Fruit fly (Drosophila melanogaster): ENCODE results near the gene ouib.

Gene ouib

DNA sequence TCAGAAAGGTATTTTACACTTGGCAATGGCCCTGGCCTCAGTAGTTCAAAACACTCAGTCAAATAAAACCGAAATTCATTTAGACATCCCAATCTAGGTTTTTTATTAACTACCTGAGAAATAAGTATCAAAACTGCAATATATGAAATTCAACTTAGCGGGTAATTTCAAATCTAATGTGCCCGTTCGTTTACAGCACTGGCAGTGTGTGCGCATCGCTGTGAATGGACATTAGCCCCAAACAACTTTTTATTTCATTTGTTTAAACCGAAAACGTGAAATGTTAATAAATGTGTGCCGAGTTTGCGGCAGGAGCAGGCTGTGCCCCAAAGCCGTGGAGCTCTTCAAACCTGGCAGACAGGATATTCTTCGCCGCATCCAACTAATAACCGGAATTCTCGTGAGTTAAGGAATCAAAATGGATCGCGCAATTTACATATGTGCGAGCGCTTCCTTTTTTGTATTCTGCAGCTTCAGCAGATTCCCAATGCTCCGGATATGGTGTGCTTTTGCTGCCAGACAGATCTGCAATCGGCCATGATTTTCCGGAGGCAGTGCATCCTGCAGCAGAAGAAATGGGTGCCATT lies 2.2 kb upstream of the ouib start, which contains the start of gene nom (continued):
- TF ChIP-seq inv (GFP tag; IDR thresholded peaks at IDR 0.05; ENCODE audit: partially characterized antibody) (no peak), hkb (optimal IDR thresholded peaks at IDR 0.05) (no peak), hkb (GFP tag; IDR thresholded peaks at IDR 0.05) (no peak), hbn (GFP tag; IDR thresholded peaks at IDR 0.05; ENCODE audit: partially characterized antibody) (no peak), bowl (GFP tag; IDR thresholded peaks at IDR 0.05) (no peak), CG12299 (tag; optimal IDR thresholded peaks at IDR 0.05) (no peak), vvl (GFP tag; IDR thresholded peaks at IDR 0.05) (0 out of 2 replicates have a peak, but pooled peaks have one; percentile 29), CG16779 (GFP tag; IDR thresholded peaks at IDR 0.05) (no peak), stwl (tag; optimal IDR thresholded peaks at IDR 0.05) (peak; percentile 49), fu2 (GFP tag; optimal IDR thresholded peaks at IDR 0.05) (no peak), CG6765 (GFP tag; optimal IDR thresholded peaks at IDR 0.05) (no peak), CG10267 (tag; optimal IDR thresholded peaks at IDR 0.05) (peak; percentile 89), MBD-R2 (GFP tag; IDR thresholded peaks at IDR 0.05) (peak; percentile 80), HmgD (GFP tag; optimal IDR thresholded peaks at IDR 0.05) (no peak), Spps (tag; optimal IDR thresholded peaks at IDR 0.05) (no peak), Dad (GFP tag; optimal IDR thresholded peaks at IDR 0.05) (no peak), ab (GFP tag; optimal IDR thresholded peaks at IDR 0.05) (no peak), CG34224 (GFP tag; IDR thresholded peaks at IDR 0.05; ENCODE audit: partially characterized antibody) (no peak), CG2875 (GFP tag; optimal IDR thresholded peaks at IDR 0.05) (no peak), CG18011 (GFP tag; optimal IDR thresholded peaks at IDR 0.05) (peak; percentile 29), mam (GFP tag; optimal IDR thresholded peaks at IDR 0.05) (no peak), Eip74EF (GFP tag; optimal IDR thresholded peaks at IDR 0.05) (no peak), CG13424 (tag; optimal IDR thresholded peaks at IDR 0.05) (no peak), tna (GFP tag; IDR thresholded peaks at IDR 0.05; ENCODE audit: partially characterized antibody) (no peak), bbx (GFP tag; IDR thresholded peaks at IDR 0.05; ENCODE audit: partially characterized antibody) (no peak; the same call in 1 of the 2 replicates), Blimp-1 (GFP tag; optimal IDR thresholded peaks at IDR 0.05) (no peak), Myb (GFP tag; optimal IDR thresholded peaks at IDR 0.05) (peak; percentile 88), Sin3A (optimal IDR thresholded peaks at IDR 0.05) (peak; percentile 23), rib (GFP tag; IDR thresholded peaks at IDR 0.05) (no peak), Med (GFP tag) (peak; percentile 67), CG33557 (GFP tag; optimal IDR thresholded peaks at IDR 0.05) (no peak), mld (GFP tag; IDR thresholded peaks at IDR 0.05; ENCODE audit: partially characterized antibody) (no peak), CG12104 (GFP tag; optimal IDR thresholded peaks at IDR 0.05) (no peak), dmrt11E (tag; optimal IDR thresholded peaks at IDR 0.05) (no peak), CG34422 (GFP tag; IDR thresholded peaks at IDR 0.05) (no peak), MESR4 (GFP tag; optimal IDR thresholded peaks at IDR 0.05) (peak; percentile 41), CG8944 (GFP tag; optimal IDR thresholded peaks at IDR 0.05) (no peak), CkIIα-i1 (GFP tag; IDR thresholded peaks at IDR 0.05) (no peak), salm (tag; optimal IDR thresholded peaks at IDR 0.05) (no peak), CG17912 (GFP tag; optimal IDR thresholded peaks at IDR 0.05) (no peak), ems (GFP tag; optimal IDR thresholded peaks at IDR 0.05) (no peak), BEAF-32 (GFP tag; optimal IDR thresholded peaks at IDR 0.05) (peak; percentile 10), CG4707 (GFP tag; optimal IDR thresholded peaks at IDR 0.05) (no peak), CG31365 (tag; optimal IDR thresholded peaks at IDR 0.05) (no peak), crp (GFP tag; optimal IDR thresholded peaks at IDR 0.05) (peak in 1 of 2 experiments; percentile 22), CG3407 (GFP tag; optimal IDR thresholded peaks at IDR 0.05) (no peak), bab2 (GFP tag; optimal IDR thresholded peaks at IDR 0.05) (no peak)
